Fruit fly (Drosophila melanogaster): ENCODE measurements around the gene CG7295.

The CG7295 gene

dm6 chr2L:1885215-1885721 is 15.7 kb downstream of the CG7295 start:
- TF ChIP-seq CG14711 (tag; optimal IDR thresholded peaks at IDR 0.05) (no peak), Hr96 (GFP tag; optimal IDR thresholded peaks at IDR 0.05) (no peak), Mnt (GFP tag; optimal IDR thresholded peaks at IDR 0.05) (no peak), CG1620 (GFP tag; optimal IDR thresholded peaks at IDR 0.05) (no peak), kay (GFP tag; ENCODE audit: borderline replicate concordance) (no peak), CG5204 (GFP tag; optimal IDR thresholded peaks at IDR 0.05) (no peak), toe (GFP tag; optimal IDR thresholded peaks at IDR 0.05) (no peak), CG7101 (tag; optimal IDR thresholded peaks at IDR 0.05) (no peak), CG11617 (GFP tag; optimal IDR thresholded peaks at IDR 0.05) (no peak), CG7045 (GFP tag; optimal IDR thresholded peaks at IDR 0.05) (no peak), CG33017 (tag; optimal IDR thresholded peaks at IDR 0.05) (no peak), pad (GFP tag; optimal IDR thresholded peaks at IDR 0.05) (no peak)

- no peak for TF ChIP-seq CG11617 (GFP tag; optimal IDR thresholded peaks at IDR 0.05)
- peak; percentile 62 for TF ChIP-seq tj (GFP tag; optimal IDR thresholded peaks at IDR 0.05)
Measured at dm6 chr2L:1886533-1887183, 17.1 kb downstream of the CG7295 start.

- no peak for TF ChIP-seq Crg-1 (GFP tag; optimal IDR thresholded peaks at IDR 0.05)
- TF ChIP-seq CG14711 (tag; optimal IDR thresholded peaks at IDR 0.05) = no peak
- no peak for TF ChIP-seq toe (GFP tag; optimal IDR thresholded peaks at IDR 0.05)
- TF ChIP-seq Mnt (GFP tag; optimal IDR thresholded peaks at IDR 0.05) = no peak
- no peak for TF ChIP-seq tj (GFP tag; optimal IDR thresholded peaks at IDR 0.05)
Measured at dm6 chr2L:1887729-1888128, 18.1 kb downstream of the CG7295 start.

dm6 chr2L:1901269-1901668 is 31.7 kb downstream of the CG7295 start:
- TF ChIP-seq cnc (optimal IDR thresholded peaks at IDR 0.05) (no peak), tj (GFP tag; optimal IDR thresholded peaks at IDR 0.05) (no peak), CG7101 (tag; optimal IDR thresholded peaks at IDR 0.05) (no peak), toe (GFP tag; optimal IDR thresholded peaks at IDR 0.05) (no peak), pad (GFP tag; optimal IDR thresholded peaks at IDR 0.05) (no peak), Mnt (GFP tag; optimal IDR thresholded peaks at IDR 0.05) (no peak), CG12768 (GFP tag; optimal IDR thresholded peaks at IDR 0.05) (no peak), cic (GFP tag; optimal IDR thresholded peaks at IDR 0.05) (no peak), Clk (GFP tag; optimal IDR thresholded peaks at IDR 0.05) (no peak), Hr96 (GFP tag; optimal IDR thresholded peaks at IDR 0.05) (no peak)

- TF ChIP-seq tj (GFP tag; optimal IDR thresholded peaks at IDR 0.05) = peak; percentile 2
- TF ChIP-seq CG14711 (tag; optimal IDR thresholded peaks at IDR 0.05) = no peak
- TF ChIP-seq cnc (optimal IDR thresholded peaks at IDR 0.05) = no peak
Measured at dm6 chr2L:1902243-1902642, 32.6 kb downstream of the CG7295 start.

- TF ChIP-seq cnc (optimal IDR thresholded peaks at IDR 0.05) (no peak), cic (GFP tag; optimal IDR thresholded peaks at IDR 0.05) (no peak), CG7045 (GFP tag; optimal IDR thresholded peaks at IDR 0.05) (no peak), CG5204 (GFP tag; optimal IDR thresholded peaks at IDR 0.05) (no peak), toe (GFP tag; optimal IDR thresholded peaks at IDR 0.05) (no peak), pad (GFP tag; optimal IDR thresholded peaks at IDR 0.05) (no peak), Hr96 (GFP tag; optimal IDR thresholded peaks at IDR 0.05) (no peak), Mnt (GFP tag; optimal IDR thresholded peaks at IDR 0.05) (no peak), Crg-1 (GFP tag; optimal IDR thresholded peaks at IDR 0.05) (no peak), CG7101 (tag; optimal IDR thresholded peaks at IDR 0.05) (no peak), CG1620 (GFP tag; optimal IDR thresholded peaks at IDR 0.05) (no peak), bab1 (GFP tag; optimal IDR thresholded peaks at IDR 0.05) (no peak)
Measured at dm6 chr2L:1902904-1903303, 33.3 kb downstream of the CG7295 start.

- TF ChIP-seq CG11617 (GFP tag; optimal IDR thresholded peaks at IDR 0.05) (no peak), tj (GFP tag; optimal IDR thresholded peaks at IDR 0.05) (peak; percentile 91), Hr96 (GFP tag; optimal IDR thresholded peaks at IDR 0.05) (no peak), Crg-1 (GFP tag; optimal IDR thresholded peaks at IDR 0.05) (no peak)
Measured at dm6 chr2L:1906326-1906725, 36.7 kb downstream of the CG7295 start.

dm6 chr2L:1907098-1907497 is 37.5 kb downstream of the CG7295 start:
- TF ChIP-seq Crg-1 (GFP tag; optimal IDR thresholded peaks at IDR 0.05) = no peak
- no peak for TF ChIP-seq CG11617 (GFP tag; optimal IDR thresholded peaks at IDR 0.05)
- TF ChIP-seq CG33017 (tag; optimal IDR thresholded peaks at IDR 0.05) = no peak
- TF ChIP-seq toe (GFP tag; optimal IDR thresholded peaks at IDR 0.05) = no peak
- TF ChIP-seq Mnt (GFP tag; optimal IDR thresholded peaks at IDR 0.05) = no peak
- no peak for TF ChIP-seq ovo (GFP tag; optimal IDR thresholded peaks at IDR 0.05)
- TF ChIP-seq CG14711 (tag; optimal IDR thresholded peaks at IDR 0.05) = no peak

Data from whole organism, adult.